Fruit fly (Drosophila melanogaster): Measurements from ENCODE around the gene Nna1.

Nna1 gene

dm6 chrX:13680262-13680661 lies 11.8 kb upstream of the Nna1 start, which contains the start of gene CG12177 (continued):
- TF ChIP-seq CG10462 (GFP tag; optimal IDR thresholded peaks at IDR 0.05) (no peak), chm (GFP tag; IDR thresholded peaks at IDR 0.05) (no peak), gsb (GFP tag; IDR thresholded peaks at IDR 0.05) (no peak), CG7987 (GFP tag; optimal IDR thresholded peaks at IDR 0.05) (no peak), ro (GFP tag; IDR thresholded peaks at IDR 0.05) (no peak), CG6654 (GFP tag; optimal IDR thresholded peaks at IDR 0.05) (no peak), zfh1 (GFP tag; IDR thresholded peaks at IDR 0.05) (0 out of 3 replicates have a peak, but pooled peaks have one; percentile 6), unc-4 (GFP tag; IDR thresholded peaks at IDR 0.05; ENCODE audit: partially characterized antibody) (no peak), nerfin-2 (GFP tag; IDR thresholded peaks at IDR 0.05; ENCODE audit: partially characterized antibody) (no peak), CG6813 (GFP tag; optimal IDR thresholded peaks at IDR 0.05) (no peak), D19A (tag; optimal IDR thresholded peaks at IDR 0.05) (peak; percentile 87), CG9932 (GFP tag; IDR thresholded peaks at IDR 0.05) (no peak), CG18619 (GFP tag; optimal IDR thresholded peaks at IDR 0.05) (no peak), CG6854 (GFP tag; optimal IDR thresholded peaks at IDR 0.05) (no peak), cwo (GFP tag; optimal IDR thresholded peaks at IDR 0.05) (peak; percentile 52), HLH54F (GFP tag; optimal IDR thresholded peaks at IDR 0.05) (no peak), Lim3 (GFP tag; IDR thresholded peaks at IDR 0.05) (no peak), CG14441 (GFP tag; IDR thresholded peaks at IDR 0.05) (no peak), B-H1 (GFP tag; IDR thresholded peaks at IDR 0.05) (no peak), Dad (GFP tag; optimal IDR thresholded peaks at IDR 0.05) (no peak), Sox102F (GFP tag; optimal IDR thresholded peaks at IDR 0.05) (no peak), fd96Cb (tag; optimal IDR thresholded peaks at IDR 0.05) (no peak), al (GFP tag; IDR thresholded peaks at IDR 0.05) (no peak), hbn (GFP tag; IDR thresholded peaks at IDR 0.05; ENCODE audit: partially characterized antibody) (no peak), slbo (GFP tag; IDR thresholded peaks at IDR 0.05) (peak; percentile 3; the same call in 1 of the 2 replicates), pfk (GFP tag; optimal IDR thresholded peaks at IDR 0.05) (no peak), bsh (GFP tag; optimal IDR thresholded peaks at IDR 0.05) (no peak), Nf-YA (GFP tag; IDR thresholded peaks at IDR 0.05) (no peak), zf30C (GFP tag; optimal IDR thresholded peaks at IDR 0.05) (no peak), Hmr (GFP tag; optimal IDR thresholded peaks at IDR 0.05) (no peak), CG18764 (GFP tag; optimal IDR thresholded peaks at IDR 0.05) (no peak), so (GFP tag; IDR thresholded peaks at IDR 0.05) (no peak), MTF-1 (GFP tag; optimal IDR thresholded peaks at IDR 0.05; ENCODE audit: borderline replicate concordance) (no peak), bab2 (GFP tag; optimal IDR thresholded peaks at IDR 0.05) (no peak), Ssrp (tag; optimal IDR thresholded peaks at IDR 0.05) (no peak), CG1792 (GFP tag; optimal IDR thresholded peaks at IDR 0.05) (no peak), CG43689 (GFP tag; IDR thresholded peaks at IDR 0.05) (no peak), CG13123 (GFP tag; optimal IDR thresholded peaks at IDR 0.05) (no peak), fd64A (GFP tag; optimal IDR thresholded peaks at IDR 0.05) (no peak), her (GFP tag; optimal IDR thresholded peaks at IDR 0.05) (no peak), exex (tag; optimal IDR thresholded peaks at IDR 0.05) (peak; percentile 54), Asciz (GFP tag; optimal IDR thresholded peaks at IDR 0.05) (no peak), NfI (GFP tag; optimal IDR thresholded peaks at IDR 0.05) (no peak), CG13775 (GFP tag; optimal IDR thresholded peaks at IDR 0.05) (no peak), CG8478 (optimal IDR thresholded peaks at IDR 0.05) (no peak), CG6254 (GFP tag; optimal IDR thresholded peaks at IDR 0.05) (no peak), CG3847 (GFP tag; IDR thresholded peaks at IDR 0.05) (no peak), Hr51 (GFP tag; optimal IDR thresholded peaks at IDR 0.05) (no peak), CG7839 (tag; optimal IDR thresholded peaks at IDR 0.05) (no peak), CG12769 (tag; optimal IDR thresholded peaks at IDR 0.05) (no peak), CG6272 (GFP tag; IDR thresholded peaks at IDR 0.05) (no peak)
